Worm (Caenorhabditis elegans) whole organism, young adult: ENCODE measurements around the gene cdk-1.

Source experiments
- B0019.2 ChIP-seq: fragments of 200-800 bp; sonication (Bioruptor generic); conservative IDR thresholded peaks from 2 replicates; pipeline ENCODE4 v1.3.6; 2022; ENCODE audit warnings: missing genetic modification reagents, missing genetic modification characterization, missing compliant biosample characterization
- F37B4.10 ChIP-seq: fragments of 200-800 bp; sonication (Bioruptor generic); IDR thresholded peaks from 2 replicates; pipeline ENCODE4 v1.3.6; 2022; ENCODE audit warnings: missing genetic modification characterization, missing compliant biosample characterization
- F39B2.1 ChIP-seq: fragments of 200-800 bp; sonication (Bioruptor generic); IDR thresholded peaks from 2 replicates; pipeline ENCODE4 v1.3.6; 2022; ENCODE audit warnings: missing genetic modification reagents, missing genetic modification characterization, missing compliant biosample characterization
- F57C9.4 ChIP-seq: sonication (generic microtip); optimal IDR thresholded peaks from 2 replicates; lab custom pipeline; 2017; ENCODE audit warnings: mild to moderate bottlenecking, missing genetic modification characterization, missing compliant biosample characterization
- K12H6.12 ChIP-seq: fragments of 200-800 bp; sonication (Bioruptor generic); optimal IDR thresholded peaks from 2 replicates; lab custom pipeline; 2018; ENCODE audit warnings: mild to moderate bottlenecking, missing genetic modification characterization, missing compliant biosample characterization
- Y95B8A.8 ChIP-seq: fragments of 200-800 bp; sonication (Bioruptor generic); IDR thresholded peaks from 2 replicates; pipeline ENCODE4 v1.3.6; 2022; ENCODE audit warnings: missing genetic modification reagents, missing genetic modification characterization, missing compliant biosample characterization
- ama-1 ChIP-seq, 3 experiments: fragments of 150-350 bp in 1 of 3; sonication (generic microtip) in 2 of 3; optimal IDR thresholded peaks; 2 replicates each; lab custom pipeline; 2014 to 2018; ENCODE audit warnings: missing biosample characterization in 2 of 3, missing genetic modification characterization in 2 of 3, missing genetic modification reagents in 2 of 3
- aptf-3 ChIP-seq: fragments of 200-800 bp; sonication (Bioruptor generic); IDR thresholded peaks from 2 replicates; pipeline ENCODE4 v1.3.6; 2022; ENCODE audit warnings: missing genetic modification characterization, missing compliant biosample characterization
- atf-7 ChIP-seq: sonication (generic microtip); optimal IDR thresholded peaks from 2 replicates; lab custom pipeline; 2017; ENCODE audit warnings: mild to moderate bottlenecking, missing genetic modification characterization, missing compliant biosample characterization
- athp-1 ChIP-seq: sonication (generic microtip); optimal IDR thresholded peaks from 2 replicates; lab custom pipeline; 2017; ENCODE audit warnings: mild to moderate bottlenecking, missing genetic modification characterization, missing compliant biosample characterization
- bed-2 ChIP-seq: fragments of 200-800 bp; sonication (Bioruptor generic); IDR thresholded peaks from 2 replicates; pipeline ENCODE4 v1.3.6; 2022; ENCODE audit warnings: missing genetic modification reagents, missing genetic modification characterization, missing compliant biosample characterization
- cebp-1 ChIP-seq, 2 experiments: fragments of 200-800 bp in 1 of 2; sonication (Bioruptor generic) in 1 of 2; sonication (generic microtip) in 1 of 2; IDR thresholded peaks in 1 of 2; optimal IDR thresholded peaks in 1 of 2; 2 replicates each; pipeline versions ENCODE4 v1.3.6 to Lab custom; 2017 to 2022; ENCODE audit warnings: missing compliant biosample characterization in 2 of 2, missing genetic modification characterization in 2 of 2, mild to moderate bottlenecking in 1 of 2, missing genetic modification reagents in 1 of 2, moderate library complexity in 1 of 2
- ceh-27 ChIP-seq: fragments of 200-800 bp; sonication (Bioruptor generic); optimal IDR thresholded peaks from 2 replicates; lab custom pipeline; 2018; ENCODE audit warnings: mild to moderate bottlenecking, missing genetic modification characterization, moderate library complexity, missing compliant biosample characterization
- ceh-58 ChIP-seq: fragments of 200-800 bp; sonication (Bioruptor generic); IDR thresholded peaks from 2 replicates; pipeline ENCODE4 v1.3.6; 2022; ENCODE audit warnings: missing genetic modification characterization, missing compliant biosample characterization
- die-1 ChIP-seq: sonication (generic microtip); optimal IDR thresholded peaks from 2 replicates; lab custom pipeline; 2016; ENCODE audit warnings: missing genotype, mild to moderate bottlenecking, missing genetic modification characterization, missing compliant biosample characterization
- dpl-1 ChIP-seq: fragments of 150-350 bp; optimal IDR thresholded peaks from 2 replicates; lab custom pipeline; 2014; ENCODE audit warnings: missing biosample characterization, missing genetic modification reagents, missing genetic modification characterization
- efl-1 ChIP-seq: fragments of 150-350 bp; optimal IDR thresholded peaks from 2 replicates; lab custom pipeline; 2014; ENCODE audit warnings: missing biosample characterization, missing genetic modification reagents, missing genetic modification characterization
- hmg-1.2 ChIP-seq: fragments of 200-800 bp; sonication (Bioruptor generic); IDR thresholded peaks from 2 replicates; pipeline ENCODE4 v1.3.6; 2022; ENCODE audit warnings: missing genetic modification reagents, missing genetic modification characterization, missing compliant biosample characterization
- hmg-20 ChIP-seq: fragments of 200-800 bp; sonication (Bioruptor generic); IDR thresholded peaks from 2 replicates; pipeline ENCODE4 v1.3.6; 2022; ENCODE audit warnings: missing genetic modification reagents, missing genetic modification characterization, missing compliant biosample characterization
- lin-26 ChIP-seq: fragments of 200-800 bp; sonication (Bioruptor generic); IDR thresholded peaks from 2 replicates; pipeline ENCODE4 v1.3.6; 2022; ENCODE audit warnings: missing genetic modification reagents, missing genetic modification characterization, missing compliant biosample characterization
- madf-6 ChIP-seq: fragments of 200-800 bp; sonication (Bioruptor generic); IDR thresholded peaks from 2 replicates; pipeline ENCODE4 v1.3.6; 2022; ENCODE audit warnings: missing genetic modification reagents, missing genetic modification characterization, missing compliant biosample characterization
- mcd-1 ChIP-seq: fragments of 200-800 bp; sonication (Bioruptor generic); IDR thresholded peaks from 2 replicates; pipeline ENCODE4 v1.3.6; 2022; ENCODE audit warnings: missing genetic modification reagents, missing genetic modification characterization, missing compliant biosample characterization
- nfyb-1 ChIP-seq: fragments of 200-800 bp; sonication (Bioruptor generic); IDR thresholded peaks from 2 replicates; pipeline ENCODE4 v1.3.6; 2022; ENCODE audit warnings: missing genetic modification reagents, missing genetic modification characterization, missing compliant biosample characterization
- nhr-179 ChIP-seq: sonication (generic microtip); optimal IDR thresholded peaks from 2 replicates; lab custom pipeline; 2016; ENCODE audit warnings: mild to moderate bottlenecking, missing genetic modification characterization, missing compliant biosample characterization
- pha-4 ChIP-seq: fragments of 150-350 bp; sonication (generic microtip); optimal IDR thresholded peaks from 2 replicates; lab custom pipeline; 2014; ENCODE audit warnings: missing biosample characterization, missing genetic modification reagents, missing genetic modification characterization
- rec-8 ChIP-seq, 2 experiments: sonication (generic microtip); optimal IDR thresholded peaks; 2 replicates each; lab custom pipeline; 2016; ENCODE audit warnings: mild to moderate bottlenecking in 2 of 2, missing genetic modification characterization in 2 of 2, missing genetic modification reagents in 2 of 2, missing genotype in 2 of 2, missing biosample characterization in 1 of 2, missing compliant biosample characterization in 1 of 2, moderate library complexity in 1 of 2
- snpc-1.3 ChIP-seq: sonication (generic microtip); optimal IDR thresholded peaks from 2 replicates; lab custom pipeline; 2017; ENCODE audit warnings: missing genetic modification characterization, mild to moderate bottlenecking, missing compliant biosample characterization, antibody characterized with exemption, moderate library complexity, missing genotype, missing genetic modification reagents; ENCODE audit not compliant: insufficient read depth
- somi-1 ChIP-seq: fragments of 200-800 bp; sonication (Bioruptor generic); optimal IDR thresholded peaks from 2 replicates; lab custom pipeline; 2018; ENCODE audit warnings: mild to moderate bottlenecking, missing genetic modification characterization, missing compliant biosample characterization
- sptf-2 ChIP-seq: fragments of 200-800 bp; sonication (Bioruptor generic); optimal IDR thresholded peaks from 2 replicates; lab custom pipeline; 2018; ENCODE audit warnings: mild to moderate bottlenecking, missing genetic modification characterization, missing compliant biosample characterization
- tbx-9 ChIP-seq: sonication (generic microtip); optimal IDR thresholded peaks from 2 replicates; lab custom pipeline; 2016; ENCODE audit warnings: borderline replicate concordance, missing genetic modification characterization, inconsistent platforms, missing compliant biosample characterization
- zfh-2 ChIP-seq: fragments of 200-800 bp; sonication (Bioruptor generic); conservative IDR thresholded peaks from 2 replicates; pipeline ENCODE4 v1.3.6; 2022; ENCODE audit warnings: missing genetic modification reagents, missing genetic modification characterization, missing compliant biosample characterization
- ztf-3 ChIP-seq: fragments of 200-800 bp; sonication (Bioruptor generic); optimal IDR thresholded peaks from 2 replicates; lab custom pipeline; 2018; ENCODE audit warnings: mild to moderate bottlenecking, missing genetic modification characterization, missing compliant biosample characterization

Gene cdk-1

DNA sequence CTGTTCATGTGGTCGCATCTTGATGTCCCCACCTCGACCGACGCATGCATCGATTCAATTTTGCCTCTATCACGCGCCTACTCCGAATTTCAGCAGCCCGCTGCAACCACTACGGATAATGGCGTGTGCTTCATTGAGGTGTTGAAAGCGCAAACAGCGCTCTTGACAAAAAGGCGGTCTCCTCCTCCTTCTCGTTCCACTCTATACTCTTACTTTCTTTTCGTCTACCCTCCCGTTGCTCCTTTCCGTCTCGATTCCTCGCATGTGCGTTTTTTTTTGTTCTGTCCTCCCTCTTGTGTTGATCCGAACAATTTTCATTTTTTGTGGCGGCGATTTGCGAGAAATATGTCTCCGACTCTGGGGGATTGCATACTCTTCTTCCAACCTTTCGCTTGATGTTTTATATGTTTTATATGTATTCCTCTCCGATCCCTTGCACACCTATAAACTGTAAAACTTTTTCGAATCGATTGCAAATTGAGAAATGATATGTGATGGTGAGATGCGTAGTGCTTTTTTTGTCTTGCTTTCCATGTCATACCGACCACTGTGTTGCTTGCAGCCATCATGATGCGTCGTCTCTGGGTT is 44.5 kb upstream of the cdk-1 start (continued):
- TF ChIP-seq hmg-1.2 (GFP tag; lab: Robert Waterston, UW) (peak; percentile 27; the same call in 1 of the 2 replicates), athp-1 (tag; lab: Kevin White, UChicago) (no peak), tbx-9 (tag; lab: Kevin White, UChicago) (no peak), bed-2 (GFP tag; lab: Robert Waterston, UW) (no peak), efl-1 (GFP tag; lab: Kevin White, UChicago) (no peak), hmg-20 (GFP tag; lab: Robert Waterston, UW) (no peak), ama-1 (optimal IDR thresholded peaks at IDR 0.05; lab: Kevin White, UChicago) (no peak), ama-1 (GFP tag; optimal IDR thresholded peaks at IDR 0.05; lab: Kevin White, UChicago) (no peak), somi-1 (GFP tag; lab: Kevin White, UChicago) (no peak), madf-6 (GFP tag; lab: Robert Waterston, UW) (no peak), mcd-1 (GFP tag; lab: Robert Waterston, UW) (no peak), F39B2.1 (GFP tag; lab: Robert Waterston, UW) (no peak), zfh-2 (peak; percentile 84), sptf-2 (GFP tag; lab: Kevin White, UChicago) (no peak)

- TF ChIP-seq die-1 (tag; lab: Kevin White, UChicago) (peak; percentile 11), ama-1 (optimal IDR thresholded peaks at IDR 0.05; lab: Kevin White, UChicago) (no peak), ama-1 (GFP tag; optimal IDR thresholded peaks at IDR 0.05; lab: Kevin White, UChicago) (no peak), rec-8 (tag; optimal IDR thresholded peaks at IDR 0.05; lab: Kevin White, UChicago) (no peak), lin-26 (0 out of 2 replicates have a peak, but pooled peaks have one; percentile 57), cebp-1 (GFP tag; IDR thresholded peaks at IDR 0.05; lab: Robert Waterston, UW) (no peak), cebp-1 (tag; optimal IDR thresholded peaks at IDR 0.05; lab: Kevin White, UChicago) (peak; percentile 36), somi-1 (GFP tag; lab: Kevin White, UChicago) (peak; percentile 38), pha-4 (tag; lab: Kevin White, UChicago) (no peak), zfh-2 (peak; percentile 83), hmg-1.2 (GFP tag; lab: Robert Waterston, UW) (peak; percentile 43; the same call in 1 of the 2 replicates), ceh-58 (GFP tag; lab: Robert Waterston, UW) (no peak), nhr-179 (no peak), snpc-1.3 (tag; lab: Kevin White, UChicago) (no peak), ceh-27 (GFP tag; lab: Kevin White, UChicago) (peak; percentile 38), nfyb-1 (GFP tag; lab: Robert Waterston, UW) (0 out of 2 replicates have a peak, but pooled peaks have one; percentile 19), K12H6.12 (tag; lab: Kevin White, UChicago) (peak; percentile 51)
These were observed 43.3 kb upstream of the cdk-1 start for ce11 chrIII:9703747-9704605.

ce11 chrIII:9704606-9704938 is 42.7 kb upstream of the cdk-1 start:
- TF ChIP-seq atf-7 (tag; lab: Kevin White, UChicago) (peak; percentile 40), B0019.2 (GFP tag; lab: Robert Waterston, UW) (no peak), F37B4.10 (no peak), F57C9.4 (tag; lab: Kevin White, UChicago) (no peak), dpl-1 (GFP tag; lab: Kevin White, UChicago) (no peak), Y95B8A.8 (GFP tag; lab: Robert Waterston, UW) (no peak), aptf-3 (GFP tag; lab: Robert Waterston, UW) (no peak), ztf-3 (no peak)
